Fruit fly (Drosophila melanogaster) whole organism, embryonic: Measurements from ENCODE around the gene PNKP.

Experiments used
- Adf1 ChIP-seq: fragments of 200-800 bp; sonication (Bioruptor generic); IDR thresholded peaks from 2 replicates; pipeline ENCODE4 v1.3.6; 2022; ENCODE audit warnings: missing biosample characterization, missing genetic modification characterization
- Antp ChIP-seq: fragments of 200-800 bp; sonication (Bioruptor generic); optimal IDR thresholded peaks from 3 replicates; lab custom pipeline; 2016; ENCODE audit warnings: missing biosample characterization, missing genetic modification characterization
- Awh ChIP-seq: fragments of 200-800 bp; sonication (Bioruptor generic); IDR thresholded peaks from 2 replicates; pipeline ENCODE4, ENCODE4 v1.3.6; 2022; ENCODE audit warnings: missing biosample characterization, missing genetic modification characterization
- CG10209 ChIP-seq: fragments of 200-800 bp; sonication (Bioruptor generic); optimal IDR thresholded peaks from 3 replicates; lab custom pipeline; 2017; ENCODE audit warnings: missing biosample characterization, mild to moderate bottlenecking, missing genetic modification characterization, missing genetic modification reagents
- CG10462 ChIP-seq: fragments of 200-800 bp; sonication (Bioruptor generic); optimal IDR thresholded peaks from 2 replicates; lab custom pipeline; 2016; ENCODE audit warnings: missing biosample characterization, missing genetic modification characterization
- CG10959 ChIP-seq: fragments of 200-800 bp; sonication (Bioruptor generic); IDR thresholded peaks from 2 replicates; pipeline ENCODE4 v1.3.6; 2022; ENCODE audit warnings: missing biosample characterization, missing genetic modification characterization
- CG11456 ChIP-seq: fragments of 200-800 bp; sonication (Bioruptor generic); IDR thresholded peaks from 3 replicates; pipeline ENCODE4 v1.3.6; 2022; ENCODE audit warnings: missing biosample characterization, missing genetic modification characterization
- CG11504 ChIP-seq: fragments of 200-800 bp; sonication (Bioruptor generic); optimal IDR thresholded peaks from 3 replicates; lab custom pipeline; 2019; ENCODE audit warnings: missing biosample characterization, mild to moderate bottlenecking, missing genetic modification characterization, moderate library complexity
- CG12391 ChIP-seq: fragments of 200-800 bp; sonication (Bioruptor generic); optimal IDR thresholded peaks from 3 replicates; lab custom pipeline; 2018; ENCODE audit warnings: missing biosample characterization, mild to moderate bottlenecking, missing genetic modification characterization, moderate library complexity
- CG12942 ChIP-seq: fragments of 200-800 bp; sonication (Bioruptor generic); optimal IDR thresholded peaks from 3 replicates; lab custom pipeline; 2016; ENCODE audit warnings: missing biosample characterization, missing genetic modification characterization
- CG14667 ChIP-seq: fragments of 200-800 bp; sonication (Bioruptor generic); IDR thresholded peaks from 2 replicates; pipeline ENCODE4 v1.3.6; 2022; ENCODE audit warnings: missing biosample characterization, missing genetic modification characterization
- CG15073 ChIP-seq: fragments of 200-800 bp; sonication (Bioruptor generic); optimal IDR thresholded peaks from 2 replicates; lab custom pipeline; 2016; ENCODE audit warnings: missing biosample characterization, missing genetic modification characterization
- CG15696 ChIP-seq: fragments of 200-800 bp; sonication (Bioruptor generic); optimal IDR thresholded peaks from 2 replicates; lab custom pipeline; 2019; ENCODE audit warnings: missing biosample characterization, mild to moderate bottlenecking, missing genetic modification characterization, moderate library complexity
- CG17802 ChIP-seq: fragments of 200-800 bp; sonication (Bioruptor generic); optimal IDR thresholded peaks from 2 replicates; lab custom pipeline; 2018; ENCODE audit warnings: missing biosample characterization, mild to moderate bottlenecking, missing genetic modification characterization, moderate library complexity
- CG1792 ChIP-seq: fragments of 200-800 bp; sonication (Bioruptor generic); optimal IDR thresholded peaks from 2 replicates; lab custom pipeline; 2016; ENCODE audit warnings: missing biosample characterization, missing genetic modification characterization
- CG7271 ChIP-seq: fragments of 200-800 bp; sonication (Bioruptor generic); optimal IDR thresholded peaks from 2 replicates; lab custom pipeline; 2018; ENCODE audit warnings: missing biosample characterization, mild to moderate bottlenecking, missing genetic modification characterization, moderate library complexity
- CG7987 ChIP-seq: fragments of 200-800 bp; sonication (Bioruptor generic); optimal IDR thresholded peaks from 2 replicates; lab custom pipeline; 2018; ENCODE audit warnings: missing biosample characterization, mild to moderate bottlenecking, missing genetic modification characterization, moderate library complexity
- CG8924 ChIP-seq: fragments of 200-800 bp; optimal IDR thresholded peaks from 3 replicates; lab custom pipeline; 2019; ENCODE audit warnings: missing biosample characterization, mild to moderate bottlenecking, missing genetic modification characterization, moderate library complexity
- CG9876 ChIP-seq: fragments of 200-800 bp; sonication (Bioruptor generic); optimal IDR thresholded peaks from 2 replicates; lab custom pipeline; 2016; ENCODE audit warnings: missing biosample characterization, missing genetic modification characterization
- Dll ChIP-seq: fragments of 200-800 bp; sonication (Bioruptor generic); IDR thresholded peaks from 4 replicates; pipeline ENCODE4 v1.3.6; 2022; ENCODE audit warnings: missing biosample characterization, missing genetic modification characterization; ENCODE audit not compliant: partially characterized antibody
- E2f1 ChIP-seq: fragments of 200-800 bp; sonication (Bioruptor generic); IDR thresholded peaks from 2 replicates; pipeline ENCODE4 v1.3.6; 2022; ENCODE audit warnings: missing biosample characterization, missing genetic modification characterization
- E2f2 ChIP-seq: fragments of 200-800 bp; sonication (Bioruptor generic); IDR thresholded peaks from 2 replicates; pipeline ENCODE4 v1.3.6; 2022; ENCODE audit warnings: missing biosample characterization, missing genetic modification characterization
- Elba2 ChIP-seq: fragments of 200-800 bp; sonication (Bioruptor generic); optimal IDR thresholded peaks from 3 replicates; lab custom pipeline; 2016; ENCODE audit warnings: missing biosample characterization, missing genetic modification characterization
- Mes4 ChIP-seq: fragments of 200-800 bp; sonication (Bioruptor generic); optimal IDR thresholded peaks from 2 replicates; lab custom pipeline; 2016; ENCODE audit warnings: missing biosample characterization, missing genetic modification characterization
- Sox100B ChIP-seq: fragments of 200-800 bp; sonication (Bioruptor generic); optimal IDR thresholded peaks from 3 replicates; lab custom pipeline; 2018; ENCODE audit warnings: missing biosample characterization, mild to moderate bottlenecking, missing genetic modification characterization
- Sox102F ChIP-seq: fragments of 200-800 bp; sonication (Bioruptor generic); optimal IDR thresholded peaks from 2 replicates; lab custom pipeline; 2018; ENCODE audit warnings: missing biosample characterization, mild to moderate bottlenecking, missing genetic modification characterization, moderate library complexity
- Trl ChIP-seq, 3 experiments: fragments of >200 bp in 2 of 3; fragments of 200-800 bp in 1 of 3; sonication (Bioruptor generic) in 1 of 3; optimal IDR thresholded peaks; 2 replicates in 1 of 3; 3 replicates in 2 of 3; lab custom pipeline; 2016 to 2017; ENCODE audit warnings: missing biosample characterization in 1 of 3, missing genetic modification characterization in 1 of 3
- Xbp1 ChIP-seq: fragments of 200-800 bp; sonication (Bioruptor generic); optimal IDR thresholded peaks from 3 replicates; lab custom pipeline; 2016; ENCODE audit warnings: missing biosample characterization, mild to moderate bottlenecking, missing genetic modification characterization
- cas ChIP-seq: fragments of 200-800 bp; sonication (Bioruptor generic); IDR thresholded peaks from 2 replicates; pipeline ENCODE4 v1.3.6; 2022; ENCODE audit warnings: missing biosample characterization, missing genetic modification characterization
- dpn ChIP-seq, 2 experiments: fragments of 200-800 bp; sonication (Bioruptor generic); optimal IDR thresholded peaks; 3 replicates each; lab custom pipeline; 2016; ENCODE audit warnings: missing biosample characterization in 2 of 2, missing genetic modification characterization in 2 of 2
- ems ChIP-seq: fragments of 200-800 bp; sonication (Bioruptor generic); optimal IDR thresholded peaks from 3 replicates; lab custom pipeline; 2016; ENCODE audit warnings: missing biosample characterization, missing genetic modification characterization
- en ChIP-seq: fragments of 200-800 bp; sonication (Bioruptor generic); optimal IDR thresholded peaks from 2 replicates; lab custom pipeline; 2016; ENCODE audit warnings: missing biosample characterization, missing genetic modification characterization
- ewg ChIP-seq: fragments of 200-800 bp; sonication (Bioruptor generic); optimal IDR thresholded peaks from 3 replicates; lab custom pipeline; 2017; ENCODE audit warnings: mild to moderate bottlenecking, missing biosample characterization, missing genetic modification reagents, missing genetic modification characterization
- gce ChIP-seq: fragments of 200-800 bp; sonication (Bioruptor generic); IDR thresholded peaks from 3 replicates; pipeline ENCODE4 v1.3.6; 2022; ENCODE audit warnings: missing biosample characterization, missing genetic modification characterization
- gfzf ChIP-seq: fragments of 200-800 bp; sonication (Bioruptor generic); optimal IDR thresholded peaks from 2 replicates; lab custom pipeline; 2016; ENCODE audit warnings: missing biosample characterization, mild to moderate bottlenecking, missing genetic modification characterization, moderate library complexity
- gt ChIP-seq: fragments of 200-800 bp; sonication (Bioruptor generic); IDR thresholded peaks from 2 replicates; pipeline ENCODE4 v1.3.6; 2022; ENCODE audit warnings: missing biosample characterization, missing genetic modification characterization
- hth ChIP-seq: fragments of >200 bp; optimal IDR thresholded peaks from 2 replicates; lab custom pipeline; 2017; ENCODE audit warnings: inconsistent platforms
- knrl ChIP-seq: fragments of 200-800 bp; sonication (Bioruptor generic); IDR thresholded peaks from 3 replicates; pipeline ENCODE4 v1.3.6; 2022; ENCODE audit warnings: missing biosample characterization, missing genetic modification characterization; ENCODE audit not compliant: partially characterized antibody
- lmd ChIP-seq: fragments of 200-800 bp; sonication (Bioruptor generic); IDR thresholded peaks from 2 replicates; pipeline ENCODE4 v1.3.6; 2022; ENCODE audit warnings: missing biosample characterization, missing genetic modification characterization
- lola ChIP-seq, 3 experiments: fragments of >200 bp in 2 of 3; fragments of 200-800 bp in 1 of 3; sonication (Bioruptor generic) in 1 of 3; optimal IDR thresholded peaks; 2 replicates each; lab custom pipeline; 2017 to 2019; ENCODE audit warnings: missing biosample characterization in 3 of 3, missing genetic modification characterization in 3 of 3, mild to moderate bottlenecking in 1 of 3, moderate library complexity in 1 of 3
- phol ChIP-seq: fragments of 200-800 bp; sonication (Bioruptor generic); optimal IDR thresholded peaks from 3 replicates; lab custom pipeline; 2018; ENCODE audit warnings: missing biosample characterization, mild to moderate bottlenecking, missing genetic modification characterization, moderate library complexity
- prd ChIP-seq, 3 experiments: fragments of >200 bp in 2 of 3; fragments of 200-800 bp in 1 of 3; sonication (Bioruptor generic) in 1 of 3; optimal IDR thresholded peaks in 2 of 3; IDR thresholded peaks in 1 of 3; 2 replicates in 2 of 3; 3 replicates in 1 of 3; pipeline versions ENCODE4 v1.3.6 to Lab custom; 2017 to 2022; ENCODE audit warnings: missing biosample characterization in 1 of 3, missing genetic modification characterization in 1 of 3
- schlank ChIP-seq: fragments of 200-800 bp; sonication (Bioruptor generic); optimal IDR thresholded peaks from 2 replicates; lab custom pipeline; 2018; ENCODE audit warnings: missing biosample characterization, mild to moderate bottlenecking, missing genetic modification characterization
- scrt ChIP-seq: fragments of 200-800 bp; sonication (Bioruptor generic); optimal IDR thresholded peaks from 2 replicates; lab custom pipeline; 2018; ENCODE audit warnings: missing biosample characterization, mild to moderate bottlenecking, missing genetic modification characterization, moderate library complexity
- ttk ChIP-seq: fragments of 200-800 bp; sonication (Bioruptor generic); IDR thresholded peaks from 2 replicates; pipeline ENCODE4 v2.1.2; 2022; ENCODE audit warnings: missing biosample characterization, missing genetic modification characterization
- tx ChIP-seq: fragments of 200-800 bp; sonication (Bioruptor generic); optimal IDR thresholded peaks from 2 replicates; lab custom pipeline; 2016; ENCODE audit warnings: missing biosample characterization, missing genetic modification characterization
- wor ChIP-seq: fragments of 200-800 bp; sonication (Bioruptor generic); IDR thresholded peaks from 2 replicates; pipeline ENCODE4 v1.3.6; 2022; ENCODE audit warnings: missing biosample characterization, missing genetic modification characterization
- zf30C ChIP-seq: fragments of 200-800 bp; sonication (Bioruptor generic); optimal IDR thresholded peaks from 3 replicates; lab custom pipeline; 2018; ENCODE audit warnings: missing biosample characterization, mild to moderate bottlenecking, missing genetic modification characterization
- zfh1 ChIP-seq: fragments of 200-800 bp; sonication (Bioruptor generic); IDR thresholded peaks from 3 replicates; pipeline ENCODE4 v1.3.6; 2022; ENCODE audit warnings: missing biosample characterization, missing genetic modification characterization

The PNKP gene

dm6 chr3R:8362259-8362876, 19.1 kb upstream of the PNKP start, which contains the start of the genes Veneno and CG7963 (continued):
- peak; percentile 44 for TF ChIP-seq E2f2 (GFP tag; lab: Robert Waterston, UW)
- no peak for TF ChIP-seq CG9876 (GFP tag; lab: Kevin White, UChicago)
- TF ChIP-seq Sox100B (GFP tag; lab: Kevin White, UChicago), result no peak
- no peak for TF ChIP-seq hth
- TF ChIP-seq CG10209 (GFP tag; lab: Kevin White, UChicago), result no peak
- no peak for TF ChIP-seq ttk
- no peak for TF ChIP-seq CG15073 (GFP tag; lab: Kevin White, UChicago)
- no peak for TF ChIP-seq CG7987
- no peak for TF ChIP-seq prd (optimal IDR thresholded peaks at IDR 0.05; lab: Kevin White, UChicago)
- TF ChIP-seq prd (GFP tag; IDR thresholded peaks at IDR 0.05; lab: Robert Waterston, UW), result peak; percentile 26; the same call in 1 of the 3 replicates
- TF ChIP-seq CG8924, result peak; percentile 31
- TF ChIP-seq CG11456, result no peak
- peak; percentile 73 for TF ChIP-seq CG17802 (tag; lab: Kevin White, UChicago)
- TF ChIP-seq Sox102F (GFP tag; lab: Kevin White, UChicago), result peak; percentile 47
- peak; percentile 64 for TF ChIP-seq CG11504 (tag; lab: Kevin White, UChicago)
- no peak for TF ChIP-seq zfh1 (GFP tag; lab: Robert Waterston, UW)
- no peak for TF ChIP-seq Mes4 (GFP tag; lab: Kevin White, UChicago)
- TF ChIP-seq gce (GFP tag; lab: Robert Waterston, UW), result no peak
- no peak for TF ChIP-seq Awh (GFP tag; lab: Robert Waterston, UW)
- TF ChIP-seq cas, result no peak
- no peak for TF ChIP-seq tx
- TF ChIP-seq lola (GFP tag; optimal IDR thresholded peaks at IDR 0.05; lab: Kevin White, UChicago), result peak in 2 of 3 experiments; percentile 19 to 79
- no peak for TF ChIP-seq lmd (GFP tag; lab: Robert Waterston, UW)
- no peak for TF ChIP-seq en (GFP tag; lab: Kevin White, UChicago)
- peak in 1 of 2 experiments; percentile 39 for TF ChIP-seq dpn (GFP tag; optimal IDR thresholded peaks at IDR 0.05; lab: Kevin White, UChicago)
- TF ChIP-seq zf30C, result no peak
- TF ChIP-seq Antp (GFP tag; lab: Kevin White, UChicago), result no peak
- peak; percentile 54 for TF ChIP-seq phol (tag; lab: Kevin White, UChicago)
- no peak for TF ChIP-seq CG12942 (GFP tag; lab: Kevin White, UChicago)
- TF ChIP-seq Xbp1 (GFP tag; lab: Kevin White, UChicago), result peak; percentile 24
- no peak for TF ChIP-seq E2f1 (GFP tag; lab: Robert Waterston, UW)
- TF ChIP-seq CG14667 (GFP tag; lab: Robert Waterston, UW), result no peak
- TF ChIP-seq CG10462 (GFP tag; lab: Kevin White, UChicago), result no peak
- no peak for TF ChIP-seq gt (GFP tag; lab: Robert Waterston, UW)
- TF ChIP-seq ewg (GFP tag; lab: Kevin White, UChicago), result peak; percentile 86
- peak; percentile 20 for TF ChIP-seq CG15696 (tag; lab: Kevin White, UChicago)
- TF ChIP-seq Adf1 (GFP tag; lab: Robert Waterston, UW), result no peak
- TF ChIP-seq Dll (GFP tag; lab: Robert Waterston, UW), result peak; percentile 35; the same call in 1 of the 4 replicates
- 0 out of 3 replicates have a peak, but pooled peaks have one; percentile 40 for TF ChIP-seq knrl (GFP tag; lab: Robert Waterston, UW)
- TF ChIP-seq CG12391 (tag; lab: Kevin White, UChicago), result peak; percentile 67
- TF ChIP-seq gfzf (GFP tag; lab: Kevin White, UChicago), result peak; percentile 69
- no peak for TF ChIP-seq ems (GFP tag; lab: Kevin White, UChicago)
- no peak for TF ChIP-seq CG1792 (GFP tag; lab: Kevin White, UChicago)
- no peak for TF ChIP-seq schlank
- no peak for TF ChIP-seq wor (GFP tag; lab: Robert Waterston, UW)
- no peak for TF ChIP-seq CG10959 (GFP tag; lab: Robert Waterston, UW)
- no peak for TF ChIP-seq scrt (GFP tag; lab: Kevin White, UChicago)
- TF ChIP-seq Trl (optimal IDR thresholded peaks at IDR 0.05; lab: Kevin White, UChicago), result no peak
- no peak for TF ChIP-seq Trl (GFP tag; optimal IDR thresholded peaks at IDR 0.05; lab: Kevin White, UChicago)
- no peak for TF ChIP-seq Elba2 (GFP tag; lab: Kevin White, UChicago)
- TF ChIP-seq CG7271, result peak; percentile 24
